Worm (Caenorhabditis elegans) whole organism, L3 larva: Measurements from ENCODE around the gene ddx-17.

Experiments used
- aly-2 ChIP-seq: fragments of 150-350 bp; optimal IDR thresholded peaks from 2 replicates; lab custom pipeline; 2014; ENCODE audit warnings: missing biosample characterization, missing genetic modification characterization
- ama-1 ChIP-seq: fragments of 150-350 bp; optimal IDR thresholded peaks from 2 replicates; lab custom pipeline; 2018
- elt-1 ChIP-seq: fragments of 150-350 bp; optimal IDR thresholded peaks from 2 replicates; lab custom pipeline; 2014; ENCODE audit warnings: missing biosample characterization, missing genetic modification characterization
- fkh-2 ChIP-seq: fragments of 150-350 bp; optimal IDR thresholded peaks from 2 replicates; lab custom pipeline; 2014; ENCODE audit warnings: missing biosample characterization, missing genetic modification reagents, missing genetic modification characterization
- lin-39 ChIP-seq: fragments of 150-350 bp; optimal IDR thresholded peaks from 2 replicates; lab custom pipeline; 2018; ENCODE audit warnings: missing biosample characterization, missing genetic modification reagents, missing genetic modification characterization
- nhr-76 ChIP-seq: fragments of 150-350 bp; sonication (generic microtip); optimal IDR thresholded peaks from 5 replicates; lab custom pipeline; 2014; ENCODE audit warnings: missing biosample characterization, missing genetic modification characterization
- snpc-4 ChIP-seq: fragments of 150-350 bp; optimal IDR thresholded peaks from 2 replicates; lab custom pipeline; 2014; ENCODE audit warnings: missing biosample characterization, missing genetic modification characterization

DNA sequence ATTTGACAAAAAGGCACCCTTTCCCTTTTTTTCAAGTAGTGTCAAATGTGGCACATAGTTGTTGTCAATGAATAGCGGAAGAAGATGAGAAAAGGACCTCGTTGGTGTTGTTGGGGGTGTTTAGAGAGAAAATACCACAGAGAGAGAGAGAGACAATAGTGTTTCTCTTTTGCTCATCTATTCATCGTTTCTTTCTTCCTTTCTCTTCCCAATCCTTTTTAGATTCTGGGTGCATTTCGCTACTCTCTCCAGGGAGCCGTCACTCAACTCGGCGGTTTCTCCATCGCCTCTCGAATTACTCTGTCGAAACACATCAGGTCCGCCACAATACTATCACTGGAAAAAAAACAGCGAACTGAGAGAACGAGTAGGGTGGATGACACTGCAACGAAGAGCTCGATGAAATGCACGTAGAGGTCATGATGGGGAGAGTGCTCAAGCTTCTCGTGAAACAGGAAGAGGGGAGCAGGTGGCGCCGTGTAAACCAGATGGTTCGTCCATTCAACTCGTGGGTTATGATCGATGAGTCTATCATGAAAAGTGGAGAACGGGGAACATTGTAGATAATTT lies 8.2 kb downstream of the ddx-17 start:
- no peak for TF ChIP-seq fkh-2 (tag; lab: Kevin White, UChicago)
- TF ChIP-seq elt-1: no peak
- TF ChIP-seq ama-1: no peak
- TF ChIP-seq nhr-76 (tag; lab: Kevin White, UChicago): no peak
- TF ChIP-seq aly-2 (tag; lab: Kevin White, UChicago): no peak
- peak; percentile 0 for TF ChIP-seq snpc-4 (tag; lab: Kevin White, UChicago)
- TF ChIP-seq lin-39 (tag; lab: Kevin White, UChicago): no peak
